Fruit fly (Drosophila melanogaster): ENCODE measurements around the gene Pfdn5.

Gene Pfdn5

dm6 chr3R:22525073-22525413 is 38.2 kb downstream of the Pfdn5 start:
- TF ChIP-seq N (GFP tag; optimal IDR thresholded peaks at IDR 0.05) (no peak), rgr (GFP tag; optimal IDR thresholded peaks at IDR 0.05) (no peak), Mio (GFP tag; optimal IDR thresholded peaks at IDR 0.05) (no peak), h (GFP tag; optimal IDR thresholded peaks at IDR 0.05) (no peak), Rel (GFP tag; optimal IDR thresholded peaks at IDR 0.05) (no peak), Rel (tag; optimal IDR thresholded peaks at IDR 0.05) (no peak), lola (GFP tag; optimal IDR thresholded peaks at IDR 0.05) (no peak), CrebA (GFP tag; optimal IDR thresholded peaks at IDR 0.05; ENCODE audit: borderline replicate concordance) (no peak), fru (GFP tag; optimal IDR thresholded peaks at IDR 0.05) (no peak), HLH106 (tag; optimal IDR thresholded peaks at IDR 0.05) (no peak), CG32264 (GFP tag; optimal IDR thresholded peaks at IDR 0.05) (no peak), Hr78 (GFP tag; optimal IDR thresholded peaks at IDR 0.05) (no peak), Hr83 (GFP tag; optimal IDR thresholded peaks at IDR 0.05; ENCODE audit: poor library complexity, severe bottlenecking) (no peak), psq (GFP tag; optimal IDR thresholded peaks at IDR 0.05) (no peak), CG9705 (GFP tag; optimal IDR thresholded peaks at IDR 0.05) (no peak), dl (GFP tag; optimal IDR thresholded peaks at IDR 0.05; ENCODE audit: insufficient read depth in 1 of 2, partially characterized antibody in 2 of 2) (no peak), Dif (GFP tag; optimal IDR thresholded peaks at IDR 0.05; ENCODE audit: partially characterized antibody) (no peak), jim (GFP tag; optimal IDR thresholded peaks at IDR 0.05) (no peak)

DNA sequence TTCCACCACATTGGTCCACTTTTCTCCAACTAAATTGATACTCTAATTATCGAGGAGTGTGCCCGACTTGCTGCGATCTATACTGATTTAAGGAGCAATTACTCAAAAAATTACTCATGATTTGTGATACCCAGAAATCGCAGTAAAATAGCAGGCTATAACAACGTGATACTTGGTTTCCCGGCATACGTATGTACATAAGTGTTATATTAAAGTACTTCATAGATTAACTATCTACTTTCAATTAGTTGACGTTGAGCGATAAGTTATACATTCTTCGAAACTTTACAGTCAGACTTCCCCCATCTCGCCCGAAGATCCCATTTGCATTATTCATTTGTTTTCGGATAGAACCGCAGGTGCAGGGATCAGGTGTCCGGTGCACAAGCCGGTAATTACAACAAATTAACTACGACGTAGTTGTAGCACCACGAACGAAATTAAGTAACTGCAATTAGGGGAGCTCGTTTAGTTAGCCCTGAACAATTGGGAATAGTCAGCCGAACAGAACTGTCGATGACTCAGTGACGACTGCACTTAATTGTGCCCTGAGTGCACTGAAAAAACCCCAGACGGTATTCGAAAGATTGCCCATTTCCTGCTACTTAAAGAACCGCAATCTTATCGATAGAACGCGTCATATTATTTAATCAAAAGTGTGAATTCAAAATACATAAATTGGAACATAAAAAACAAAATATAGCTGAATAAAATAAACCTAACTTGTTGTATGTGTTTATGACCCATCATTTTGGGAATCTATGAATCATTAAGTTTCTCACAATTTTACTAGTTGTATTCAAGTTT is 38.9 kb downstream of the Pfdn5 start:
- TF ChIP-seq Dfd (GFP tag; optimal IDR thresholded peaks at IDR 0.05) (no peak), Rel (GFP tag; optimal IDR thresholded peaks at IDR 0.05) (no peak), Rel (tag; optimal IDR thresholded peaks at IDR 0.05) (peak; percentile 78), fru (GFP tag; optimal IDR thresholded peaks at IDR 0.05) (no peak), rgr (GFP tag; optimal IDR thresholded peaks at IDR 0.05) (no peak)

DNA sequence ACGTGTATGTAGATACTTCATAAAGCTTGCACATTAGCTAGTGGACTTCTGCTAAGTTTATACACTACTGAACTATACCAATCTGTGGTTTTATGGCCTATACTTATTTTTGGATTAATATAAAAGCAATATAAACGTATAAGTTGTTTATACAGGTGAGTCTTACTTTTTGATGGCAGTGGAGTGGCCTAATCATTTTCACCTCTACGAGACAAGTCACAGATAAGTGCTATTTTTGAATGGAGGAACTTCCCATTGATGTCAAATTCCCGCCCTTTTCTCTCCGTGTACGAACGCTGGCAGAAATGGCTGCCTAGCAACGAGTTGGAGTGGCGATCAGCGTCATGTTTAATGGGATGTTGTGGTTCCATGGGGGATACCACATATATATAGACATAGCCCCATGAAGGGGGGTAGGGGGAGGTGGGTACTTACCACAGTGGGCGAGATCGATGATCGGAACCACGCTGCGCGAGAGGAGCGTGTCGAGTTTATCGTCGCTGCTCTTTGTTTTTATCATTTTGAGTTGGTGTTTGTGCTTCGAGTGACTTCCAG is 39.6 kb downstream of the Pfdn5 start:
- TF ChIP-seq Dfd (GFP tag; optimal IDR thresholded peaks at IDR 0.05) (no peak), dsf (GFP tag; optimal IDR thresholded peaks at IDR 0.05; ENCODE audit: borderline replicate concordance) (no peak), Sp1 (GFP tag; optimal IDR thresholded peaks at IDR 0.05) (no peak), fru (GFP tag; optimal IDR thresholded peaks at IDR 0.05) (peak; percentile 27), jim (GFP tag; optimal IDR thresholded peaks at IDR 0.05) (no peak), sage (GFP tag; optimal IDR thresholded peaks at IDR 0.05) (no peak), HLH106 (tag; optimal IDR thresholded peaks at IDR 0.05) (no peak), Myc (optimal IDR thresholded peaks at IDR 0.05) (no peak), brk (GFP tag; optimal IDR thresholded peaks at IDR 0.05) (no peak), CG32264 (GFP tag; optimal IDR thresholded peaks at IDR 0.05) (no peak), Jra (GFP tag; optimal IDR thresholded peaks at IDR 0.05) (no peak), CrebA (GFP tag; optimal IDR thresholded peaks at IDR 0.05; ENCODE audit: borderline replicate concordance) (no peak), Dif (GFP tag; optimal IDR thresholded peaks at IDR 0.05; ENCODE audit: partially characterized antibody) (no peak), Hr78 (GFP tag; optimal IDR thresholded peaks at IDR 0.05) (no peak), OdsH (GFP tag; optimal IDR thresholded peaks at IDR 0.05) (peak; percentile 9), Hnf4 (GFP tag; optimal IDR thresholded peaks at IDR 0.05) (no peak), Rel (GFP tag; optimal IDR thresholded peaks at IDR 0.05) (no peak), Rel (tag; optimal IDR thresholded peaks at IDR 0.05) (peak; percentile 61), Mio (GFP tag; optimal IDR thresholded peaks at IDR 0.05) (no peak), br (GFP tag; optimal IDR thresholded peaks at IDR 0.05) (no peak), Abd-B (GFP tag; optimal IDR thresholded peaks at IDR 0.05) (no peak), Hr83 (GFP tag; optimal IDR thresholded peaks at IDR 0.05; ENCODE audit: poor library complexity, severe bottlenecking) (no peak), rgr (GFP tag; optimal IDR thresholded peaks at IDR 0.05) (no peak), Vsx2 (GFP tag; optimal IDR thresholded peaks at IDR 0.05; ENCODE audit: partially characterized antibody) (no peak), woc (GFP tag; optimal IDR thresholded peaks at IDR 0.05) (no peak), ey (GFP tag; optimal IDR thresholded peaks at IDR 0.05) (no peak), CG9705 (GFP tag; optimal IDR thresholded peaks at IDR 0.05) (no peak), usp (GFP tag; optimal IDR thresholded peaks at IDR 0.05) (no peak), psq (GFP tag; optimal IDR thresholded peaks at IDR 0.05) (no peak), dl (GFP tag; optimal IDR thresholded peaks at IDR 0.05; ENCODE audit: insufficient read depth in 1 of 2, partially characterized antibody in 2 of 2) (peak in 1 of 2 experiments; percentile 32), N (GFP tag; optimal IDR thresholded peaks at IDR 0.05) (no peak), sv (GFP tag; optimal IDR thresholded peaks at IDR 0.05) (no peak), tai (GFP tag; optimal IDR thresholded peaks at IDR 0.05) (no peak), h (GFP tag; optimal IDR thresholded peaks at IDR 0.05) (no peak), foxo (GFP tag; optimal IDR thresholded peaks at IDR 0.05) (peak in 1 of 2 experiments; percentile 18), dmrt93B (GFP tag; optimal IDR thresholded peaks at IDR 0.05) (no peak), pan (optimal IDR thresholded peaks at IDR 0.05) (no peak), GATAd (GFP tag; optimal IDR thresholded peaks at IDR 0.05) (no peak), lola (GFP tag; optimal IDR thresholded peaks at IDR 0.05) (no peak)
